Worm (Caenorhabditis elegans) whole organism, late embryonic: ENCODE measurements around the gene C50C3.19.

Experiments
- K09A11.1 ChIP-seq: sonication (generic microtip); optimal IDR thresholded peaks from 2 replicates; lab custom pipeline; 2017; ENCODE audit warnings: antibody characterized with exemption, mild to moderate bottlenecking, missing genetic modification characterization, missing compliant biosample characterization; ENCODE audit not compliant: insufficient read depth
- ceh-14 ChIP-seq: sonication (generic microtip); optimal IDR thresholded peaks from 2 replicates; lab custom pipeline; 2016; ENCODE audit warnings: missing genotype, missing genetic modification characterization, missing compliant biosample characterization
- fkh-10 ChIP-seq: fragments of 150-350 bp; optimal IDR thresholded peaks from 2 replicates; lab custom pipeline; 2014; ENCODE audit warnings: missing biosample characterization, missing genetic modification reagents, missing genetic modification characterization
- hlh-8 ChIP-seq: sonication (generic microtip); optimal IDR thresholded peaks from 2 replicates; lab custom pipeline; 2016; ENCODE audit warnings: missing genotype, missing genetic modification characterization, missing compliant biosample characterization
- lin-11 ChIP-seq: fragments of 200-800 bp; sonication (Bioruptor generic); optimal IDR thresholded peaks from 2 replicates; lab custom pipeline; 2018; ENCODE audit warnings: mild to moderate bottlenecking, missing genetic modification characterization, missing compliant biosample characterization
- nhr-11 ChIP-seq: fragments of 150-350 bp; optimal IDR thresholded peaks from 2 replicates; lab custom pipeline; 2014; ENCODE audit warnings: missing biosample characterization, missing genetic modification characterization
- unc-42 ChIP-seq: sonication (generic microtip); optimal IDR thresholded peaks from 2 replicates; lab custom pipeline; 2016; ENCODE audit warnings: missing genotype, missing genetic modification characterization, missing compliant biosample characterization

- TF ChIP-seq nhr-11 (tag; lab: Kevin White, UChicago) (no peak), lin-11 (tag; lab: Kevin White, UChicago) (no peak), fkh-10 (no peak), K09A11.1 (tag; lab: Kevin White, UChicago) (no peak), ceh-14 (tag; lab: Kevin White, UChicago) (no peak), unc-42 (no peak), hlh-8 (tag; lab: Kevin White, UChicago) (no peak)
Observed at ce11 chrIII:8235880-8236279, 45.3 kb downstream of the C50C3.19 start, which contains the start of gene C02F5.5.
